Fruit fly (Drosophila melanogaster): ENCODE measurements around the gene Art4.

DNA sequence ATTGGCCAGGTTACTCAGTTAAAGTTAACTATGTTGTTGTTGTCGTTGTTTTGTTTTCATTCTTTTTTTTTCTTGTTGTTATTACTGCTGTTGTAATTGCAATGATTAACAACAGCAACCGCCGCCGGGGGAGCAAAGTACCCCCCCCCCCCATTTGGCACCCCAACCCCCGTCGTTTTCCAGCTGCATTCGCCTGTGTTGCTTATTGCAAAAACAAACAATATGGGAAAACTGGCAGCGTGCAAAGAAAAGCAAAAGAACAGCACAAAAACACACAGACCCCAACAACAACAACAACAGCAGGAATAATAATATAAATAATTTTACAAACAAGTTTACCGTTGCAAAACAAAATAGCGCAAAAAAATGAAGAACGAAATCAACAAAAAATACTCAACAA is 52.5 kb downstream of the Art4 start:
- TF ChIP-seq CG8159 (tag; optimal IDR thresholded peaks at IDR 0.05): peak; percentile 35
- TF ChIP-seq CG34367 (tag; optimal IDR thresholded peaks at IDR 0.05): peak; percentile 15
- TF ChIP-seq fd96Ca (GFP tag; IDR thresholded peaks at IDR 0.05): peak; percentile 50; the same call in 1 of the 3 replicates
- peak; percentile 33; the same call in 1 of the 2 replicates for TF ChIP-seq CG32121 (GFP tag; IDR thresholded peaks at IDR 0.05)
- peak; percentile 85 for TF ChIP-seq gl (tag; optimal IDR thresholded peaks at IDR 0.05)
- peak; percentile 26 for TF ChIP-seq CG15710 (tag; optimal IDR thresholded peaks at IDR 0.05)
